Fruit fly (Drosophila melanogaster): Measurements from ENCODE around the gene ci.

ci gene

dm6 chr4:579-978 lies 56.3 kb downstream of the ci start, which contains the start of gene JYalpha:
JYalpha (plus strand) TSS chr4:879.
- TF ChIP-seq psq (optimal IDR thresholded peaks at IDR 0.05) (no peak), Myc (optimal IDR thresholded peaks at IDR 0.05) (no peak), h (optimal IDR thresholded peaks at IDR 0.05) (no peak), Sin3A (optimal IDR thresholded peaks at IDR 0.05) (no peak), insv (optimal IDR thresholded peaks at IDR 0.05) (no peak), ttk (optimal IDR thresholded peaks at IDR 0.05) (no peak)
